Fruit fly (Drosophila melanogaster) whole organism, embryonic: Measurements from ENCODE around the gene klar.

ENCODE experiments used
- Aef1 ChIP-seq: fragments of 200-800 bp; sonication (Bioruptor generic); IDR thresholded peaks from 3 replicates; pipeline ENCODE4 v1.3.6; 2022; ENCODE audit warnings: missing biosample characterization, missing genetic modification characterization
- Awh ChIP-seq: fragments of 200-800 bp; sonication (Bioruptor generic); IDR thresholded peaks from 2 replicates; pipeline ENCODE4, ENCODE4 v1.3.6; 2022; ENCODE audit warnings: missing biosample characterization, missing genetic modification characterization
- CG10147 ChIP-seq: fragments of 200-800 bp; sonication (Bioruptor generic); optimal IDR thresholded peaks from 2 replicates; lab custom pipeline; 2019; ENCODE audit warnings: missing biosample characterization, mild to moderate bottlenecking, missing genetic modification characterization, moderate library complexity
- CG10565 ChIP-seq: fragments of 200-800 bp; sonication (Bioruptor generic); optimal IDR thresholded peaks from 3 replicates; lab custom pipeline; 2016; ENCODE audit warnings: missing biosample characterization, mild to moderate bottlenecking, missing genetic modification characterization
- CG11398 ChIP-seq: fragments of 200-800 bp; sonication (Bioruptor generic); optimal IDR thresholded peaks from 2 replicates; lab custom pipeline; 2016; ENCODE audit warnings: missing biosample characterization, missing genetic modification characterization
- CG11456 ChIP-seq: fragments of 200-800 bp; sonication (Bioruptor generic); IDR thresholded peaks from 3 replicates; pipeline ENCODE4 v1.3.6; 2022; ENCODE audit warnings: missing biosample characterization, missing genetic modification characterization
- CG11723 ChIP-seq: fragments of 200-800 bp; sonication (Bioruptor generic); optimal IDR thresholded peaks from 2 replicates; lab custom pipeline; 2017; ENCODE audit warnings: missing biosample characterization, mild to moderate bottlenecking, missing genetic modification characterization
- CG12744 ChIP-seq: fragments of 200-800 bp; sonication (Bioruptor generic); optimal IDR thresholded peaks from 2 replicates; lab custom pipeline; 2016; ENCODE audit warnings: missing biosample characterization, missing genetic modification characterization
- CG14441 ChIP-seq: fragments of 200-800 bp; sonication (Bioruptor generic); IDR thresholded peaks from 2 replicates; pipeline ENCODE4 v1.3.6; 2022; ENCODE audit warnings: missing biosample characterization, missing genetic modification characterization
- CG16779 ChIP-seq: fragments of 200-800 bp; sonication (Bioruptor generic); IDR thresholded peaks from 2 replicates; pipeline ENCODE4 v1.3.6; 2022; ENCODE audit warnings: missing biosample characterization, missing genetic modification characterization
- CG18619 ChIP-seq: fragments of 200-800 bp; sonication (Bioruptor generic); optimal IDR thresholded peaks from 3 replicates; lab custom pipeline; 2017; ENCODE audit warnings: missing biosample characterization, mild to moderate bottlenecking, missing genetic modification characterization
- CG2116 ChIP-seq: fragments of 200-800 bp; sonication (Bioruptor generic); optimal IDR thresholded peaks from 3 replicates; lab custom pipeline; 2018; ENCODE audit warnings: missing biosample characterization, mild to moderate bottlenecking, missing genetic modification characterization
- CG2889 ChIP-seq: fragments of 200-800 bp; sonication (Bioruptor generic); IDR thresholded peaks from 3 replicates; pipeline ENCODE4 v1.3.6; 2022; ENCODE audit warnings: missing biosample characterization, missing genetic modification characterization
- CG3065 ChIP-seq: fragments of 200-800 bp; sonication (Bioruptor generic); optimal IDR thresholded peaks from 2 replicates; lab custom pipeline; 2016; ENCODE audit warnings: missing biosample characterization, missing genetic modification characterization
- CG4424 ChIP-seq: fragments of 200-800 bp; sonication (Bioruptor generic); optimal IDR thresholded peaks from 3 replicates; lab custom pipeline; 2016; ENCODE audit warnings: missing biosample characterization, missing genetic modification characterization
- CG6272 ChIP-seq: fragments of 200-800 bp; sonication (Bioruptor generic); IDR thresholded peaks from 2 replicates; pipeline ENCODE4 v1.3.6; 2022; ENCODE audit warnings: missing biosample characterization, missing genetic modification characterization
- CG6813 ChIP-seq: fragments of 200-800 bp; sonication (Bioruptor generic); optimal IDR thresholded peaks from 2 replicates; lab custom pipeline; 2017; ENCODE audit warnings: missing biosample characterization, missing genetic modification characterization, mild to moderate bottlenecking, moderate library complexity, missing genetic modification reagents
- CG7556 ChIP-seq: fragments of 200-800 bp; sonication (Bioruptor generic); optimal IDR thresholded peaks from 2 replicates; lab custom pipeline; 2017; ENCODE audit warnings: missing biosample characterization, mild to moderate bottlenecking, missing genetic modification characterization
- CG7839 ChIP-seq: fragments of 200-800 bp; sonication (Bioruptor generic); optimal IDR thresholded peaks from 3 replicates; lab custom pipeline; 2018; ENCODE audit warnings: missing biosample characterization, mild to moderate bottlenecking, missing genetic modification characterization, moderate library complexity
- CHES-1-like ChIP-seq: fragments of 200-800 bp; sonication (Bioruptor generic); optimal IDR thresholded peaks from 2 replicates; lab custom pipeline; 2016; ENCODE audit warnings: missing biosample characterization, missing genetic modification characterization
- Drgx ChIP-seq: fragments of 200-800 bp; sonication (Bioruptor generic); IDR thresholded peaks from 2 replicates; pipeline ENCODE4 v1.3.6; 2022; ENCODE audit warnings: missing biosample characterization, missing genetic modification characterization
- Hand ChIP-seq: fragments of 200-800 bp; sonication (Bioruptor generic); optimal IDR thresholded peaks from 2 replicates; lab custom pipeline; 2017; ENCODE audit warnings: mild to moderate bottlenecking, missing biosample characterization, missing genetic modification reagents, missing genetic modification characterization
- HmgZ ChIP-seq: fragments of 200-800 bp; sonication (Bioruptor generic); optimal IDR thresholded peaks from 2 replicates; lab custom pipeline; 2018; ENCODE audit warnings: missing biosample characterization, mild to moderate bottlenecking, missing genetic modification characterization
- Jarid2 ChIP-seq: fragments of 200-800 bp; sonication (Bioruptor generic); optimal IDR thresholded peaks from 3 replicates; lab custom pipeline; 2017; ENCODE audit warnings: mild to moderate bottlenecking, missing biosample characterization, missing genetic modification reagents, missing genetic modification characterization
- Lhr ChIP-seq: fragments of 200-800 bp; sonication (Bioruptor generic); optimal IDR thresholded peaks from 3 replicates; lab custom pipeline; 2017; ENCODE audit warnings: mild to moderate bottlenecking, missing biosample characterization, missing genetic modification reagents, missing genetic modification characterization
- Max ChIP-seq: fragments of 200-800 bp; sonication (Bioruptor generic); optimal IDR thresholded peaks from 2 replicates; lab custom pipeline; 2016; ENCODE audit warnings: missing biosample characterization, mild to moderate bottlenecking, missing genetic modification characterization
- Mrtf ChIP-seq: fragments of 200-800 bp; sonication (Bioruptor generic); IDR thresholded peaks from 3 replicates; pipeline ENCODE4 v1.3.6; 2022; ENCODE audit warnings: missing biosample characterization, missing genetic modification characterization
- NFAT ChIP-seq: fragments of 200-800 bp; sonication (Bioruptor generic); IDR thresholded peaks from 2 replicates; pipeline ENCODE4 v1.3.6; 2022; ENCODE audit warnings: missing biosample characterization, missing genetic modification characterization
- Oli ChIP-seq: fragments of 200-800 bp; sonication (Bioruptor generic); optimal IDR thresholded peaks from 2 replicates; lab custom pipeline; 2018; ENCODE audit warnings: missing biosample characterization, mild to moderate bottlenecking, missing genetic modification characterization, moderate library complexity
- bab2 ChIP-seq: fragments of 200-800 bp; sonication (Bioruptor generic); optimal IDR thresholded peaks from 2 replicates; lab custom pipeline; 2016; ENCODE audit warnings: missing biosample characterization, missing genetic modification characterization
- bsh ChIP-seq, 2 experiments: fragments of 200-800 bp; sonication (Bioruptor generic); optimal IDR thresholded peaks; 2 replicates each; lab custom pipeline; 2017 to 2018; ENCODE audit warnings: mild to moderate bottlenecking in 2 of 2, missing biosample characterization in 2 of 2, missing genetic modification characterization in 2 of 2, moderate library complexity in 1 of 2
- caup ChIP-seq: fragments of 200-800 bp; sonication (Bioruptor generic); optimal IDR thresholded peaks from 3 replicates; lab custom pipeline; 2017; ENCODE audit warnings: missing biosample characterization, mild to moderate bottlenecking, missing genetic modification characterization, moderate library complexity; ENCODE audit not compliant: severe bottlenecking
- cg ChIP-seq: fragments of 200-800 bp; sonication (Bioruptor generic); optimal IDR thresholded peaks from 3 replicates; lab custom pipeline; 2019; ENCODE audit warnings: missing biosample characterization, mild to moderate bottlenecking, missing genetic modification characterization, moderate library complexity
- chinmo ChIP-seq: fragments of 200-800 bp; sonication (Bioruptor generic); IDR thresholded peaks from 4 replicates; pipeline ENCODE4 v1.3.6; 2022; ENCODE audit warnings: missing biosample characterization, missing genetic modification characterization; ENCODE audit not compliant: partially characterized antibody
- dpn ChIP-seq, 2 experiments: fragments of 200-800 bp; sonication (Bioruptor generic); optimal IDR thresholded peaks; 3 replicates each; lab custom pipeline; 2016; ENCODE audit warnings: missing biosample characterization in 2 of 2, missing genetic modification characterization in 2 of 2
- ftz-f1 ChIP-seq: fragments of 200-800 bp; sonication (Bioruptor generic); optimal IDR thresholded peaks from 2 replicates; lab custom pipeline; 2016; ENCODE audit warnings: missing biosample characterization, missing genetic modification characterization
- hkb ChIP-seq, 2 experiments: fragments of 200-800 bp in 1 of 2; fragments of >200 bp in 1 of 2; sonication (Bioruptor generic) in 1 of 2; IDR thresholded peaks in 1 of 2; optimal IDR thresholded peaks in 1 of 2; 2 replicates each; pipeline versions ENCODE4 v1.3.6 to Lab custom; 2017 to 2022; ENCODE audit warnings: missing biosample characterization in 1 of 2, missing genetic modification characterization in 1 of 2
- hth ChIP-seq: fragments of >200 bp; optimal IDR thresholded peaks from 2 replicates; lab custom pipeline; 2017; ENCODE audit warnings: inconsistent platforms
- knrl ChIP-seq: fragments of 200-800 bp; sonication (Bioruptor generic); IDR thresholded peaks from 3 replicates; pipeline ENCODE4 v1.3.6; 2022; ENCODE audit warnings: missing biosample characterization, missing genetic modification characterization; ENCODE audit not compliant: partially characterized antibody
- lilli ChIP-seq: fragments of 200-800 bp; sonication (Bioruptor generic); optimal IDR thresholded peaks from 3 replicates; lab custom pipeline; 2016; ENCODE audit warnings: missing biosample characterization, missing genetic modification characterization
- lov ChIP-seq, 2 experiments: fragments of 200-800 bp in 1 of 2; fragments of >200 bp in 1 of 2; sonication (Bioruptor generic) in 1 of 2; IDR thresholded peaks in 1 of 2; optimal IDR thresholded peaks in 1 of 2; 2 replicates in 1 of 2; 3 replicates in 1 of 2; pipeline versions ENCODE4 v1.3.6 to Lab custom; 2017 to 2022; ENCODE audit warnings: missing biosample characterization in 1 of 2, missing genetic modification characterization in 1 of 2
- pnt ChIP-seq: fragments of 200-800 bp; sonication (Bioruptor generic); optimal IDR thresholded peaks from 3 replicates; lab custom pipeline; 2016; ENCODE audit warnings: missing biosample characterization, missing genetic modification characterization
- ranshi ChIP-seq: fragments of 200-800 bp; sonication (Bioruptor generic); IDR thresholded peaks from 2 replicates; pipeline ENCODE4 v1.3.6; 2022; ENCODE audit warnings: missing biosample characterization, missing genetic modification characterization
- run ChIP-seq: fragments of 200-800 bp; sonication (Bioruptor generic); optimal IDR thresholded peaks from 3 replicates; lab custom pipeline; 2018; ENCODE audit warnings: missing biosample characterization, mild to moderate bottlenecking, missing genetic modification characterization
- schlank ChIP-seq: fragments of 200-800 bp; sonication (Bioruptor generic); optimal IDR thresholded peaks from 2 replicates; lab custom pipeline; 2018; ENCODE audit warnings: missing biosample characterization, mild to moderate bottlenecking, missing genetic modification characterization
- sens ChIP-seq: fragments of 200-800 bp; sonication (Bioruptor generic); peaks from one replicate; lab custom pipeline; 2016; ENCODE audit warnings: missing biosample characterization, missing genetic modification characterization
- sob ChIP-seq: fragments of 200-800 bp; sonication (Bioruptor generic); IDR thresholded peaks from 2 replicates; pipeline ENCODE4 v1.3.6; 2022; ENCODE audit warnings: missing biosample characterization, missing genetic modification characterization
- trem ChIP-seq: fragments of 200-800 bp; optimal IDR thresholded peaks from 3 replicates; lab custom pipeline; 2019; ENCODE audit warnings: missing biosample characterization, mild to moderate bottlenecking, missing genetic modification characterization, moderate library complexity
- zf30C ChIP-seq: fragments of 200-800 bp; sonication (Bioruptor generic); optimal IDR thresholded peaks from 3 replicates; lab custom pipeline; 2018; ENCODE audit warnings: missing biosample characterization, mild to moderate bottlenecking, missing genetic modification characterization

Gene klar

DNA sequence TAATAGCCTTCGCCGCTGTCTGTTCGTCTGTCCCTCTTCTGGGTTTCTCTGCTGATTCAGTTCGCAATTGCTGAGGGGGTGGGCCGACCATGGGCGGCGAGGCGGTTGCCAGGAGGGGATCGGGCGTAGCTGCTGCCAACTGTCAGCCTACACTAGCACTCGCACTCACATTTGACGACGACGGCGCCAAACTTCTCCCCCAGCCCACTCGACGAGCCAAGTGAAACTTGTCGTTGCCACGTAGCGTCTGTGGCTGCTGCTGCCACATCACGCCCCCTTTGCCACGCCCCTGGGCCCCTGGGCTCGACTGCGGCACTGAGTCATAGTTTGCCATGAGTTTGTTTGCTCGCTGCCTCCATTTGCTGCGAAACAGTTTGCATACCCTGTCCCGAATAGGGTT lies 16.9 kb upstream of the klar start (continued):
- peak; percentile 76; the same call in 2 of the 3 replicates for TF ChIP-seq CG11456 (GFP tag; lab: Robert Waterston, UW)
- TF ChIP-seq CG2116 = no peak
- peak; percentile 22 for TF ChIP-seq CHES-1-like (GFP tag; lab: Kevin White, UChicago)
- TF ChIP-seq Jarid2 (GFP tag; lab: Kevin White, UChicago) = no peak
- peak; percentile 46 for TF ChIP-seq Oli (tag; lab: Kevin White, UChicago)
- TF ChIP-seq CG6813 (GFP tag; lab: Kevin White, UChicago) = no peak
- TF ChIP-seq lilli = peak; percentile 63
- no peak for TF ChIP-seq ftz-f1 (GFP tag; lab: Kevin White, UChicago)
- peak; percentile 39 to 67 for TF ChIP-seq dpn (GFP tag; optimal IDR thresholded peaks at IDR 0.05; lab: Kevin White, UChicago)
- TF ChIP-seq Aef1 (GFP tag; lab: Robert Waterston, UW) = 0 out of 3 replicates have a peak, but pooled peaks have one; percentile 28
- TF ChIP-seq Awh (GFP tag; lab: Robert Waterston, UW) = 0 out of 2 replicates have a peak, but pooled peaks have one; percentile 21
- peak; percentile 45 for TF ChIP-seq caup (GFP tag; lab: Kevin White, UChicago)
- TF ChIP-seq CG10147 (GFP tag; lab: Kevin White, UChicago) = no peak
- TF ChIP-seq chinmo = 0 out of 4 replicates have a peak, but pooled peaks have one; percentile 63
- peak; percentile 71 for TF ChIP-seq CG14441
- TF ChIP-seq hkb (optimal IDR thresholded peaks at IDR 0.05; lab: Kevin White, UChicago) = no peak
- TF ChIP-seq hkb (GFP tag; IDR thresholded peaks at IDR 0.05; lab: Robert Waterston, UW) = 0 out of 2 replicates have a peak, but pooled peaks have one; percentile 19
- TF ChIP-seq ranshi (GFP tag; lab: Robert Waterston, UW) = peak; percentile 46; the same call in 1 of the 2 replicates
- TF ChIP-seq Mrtf = peak; percentile 72
- TF ChIP-seq Hand (GFP tag; lab: Kevin White, UChicago) = peak; percentile 48
- no peak for TF ChIP-seq knrl (GFP tag; lab: Robert Waterston, UW)
- peak; percentile 23 for TF ChIP-seq CG11398 (GFP tag; lab: Kevin White, UChicago)
- no peak for TF ChIP-seq Lhr (GFP tag; lab: Kevin White, UChicago)
- no peak for TF ChIP-seq CG12744 (GFP tag; lab: Kevin White, UChicago)
- peak; percentile 84 for TF ChIP-seq Drgx (GFP tag; lab: Robert Waterston, UW)
- peak; percentile 2 to 55 for TF ChIP-seq bsh (GFP tag; optimal IDR thresholded peaks at IDR 0.05; lab: Kevin White, UChicago)
- TF ChIP-seq CG6272 (GFP tag; lab: Robert Waterston, UW) = peak; percentile 46
- TF ChIP-seq CG18619 (GFP tag; lab: Kevin White, UChicago) = peak; percentile 35
- TF ChIP-seq zf30C (GFP tag; lab: Kevin White, UChicago) = no peak
- peak; percentile 9 for TF ChIP-seq CG11723 (GFP tag; lab: Kevin White, UChicago)
- peak; percentile 2 for TF ChIP-seq pnt (GFP tag; lab: Kevin White, UChicago)
- TF ChIP-seq schlank = peak; percentile 37
- TF ChIP-seq CG10565 (GFP tag; lab: Kevin White, UChicago) = no peak
- TF ChIP-seq trem = no peak
- TF ChIP-seq Max (GFP tag; lab: Kevin White, UChicago) = no peak
- TF ChIP-seq HmgZ (tag; lab: Kevin White, UChicago) = peak; percentile 72
- no peak for TF ChIP-seq run (tag; lab: Kevin White, UChicago)
- peak; percentile 78 for TF ChIP-seq sob (GFP tag; lab: Robert Waterston, UW)
- peak; percentile 2 for TF ChIP-seq CG3065 (GFP tag; lab: Kevin White, UChicago)
- TF ChIP-seq CG7839 (tag; lab: Kevin White, UChicago) = peak; percentile 49
- TF ChIP-seq lov (optimal IDR thresholded peaks at IDR 0.05; lab: Kevin White, UChicago) = no peak
- TF ChIP-seq lov (GFP tag; IDR thresholded peaks at IDR 0.05; lab: Robert Waterston, UW) = 0 out of 3 replicates have a peak, but pooled peaks have one; percentile 26
- TF ChIP-seq sens (GFP tag; lab: Kevin White, UChicago) = peak; percentile 83
- TF ChIP-seq CG7556 (GFP tag; lab: Kevin White, UChicago) = peak; percentile 50
- TF ChIP-seq cg (GFP tag; lab: Kevin White, UChicago) = no peak
- peak; percentile 46; the same call in 1 of the 2 replicates for TF ChIP-seq NFAT
- TF ChIP-seq hth (lab: Kevin White, UChicago) = no peak
- peak; percentile 71; the same call in 1 of the 2 replicates for TF ChIP-seq CG16779 (GFP tag; lab: Robert Waterston, UW)
- TF ChIP-seq CG4424 = no peak
- peak; percentile 60; the same call in 1 of the 3 replicates for TF ChIP-seq CG2889 (GFP tag; lab: Robert Waterston, UW)
- TF ChIP-seq bab2 (GFP tag; lab: Kevin White, UChicago) = no peak
